Worm (Caenorhabditis elegans) whole organism, L3 larva: Measurements from ENCODE around the gene basl-1.

ENCODE experiments used
- ZK546.5 ChIP-seq: sonication (generic microtip); optimal IDR thresholded peaks from 2 replicates; lab custom pipeline; 2017; ENCODE audit warnings: missing biosample characterization, missing genetic modification characterization
- ama-1 ChIP-seq: fragments of 150-350 bp; optimal IDR thresholded peaks from 2 replicates; lab custom pipeline; 2018
- ceh-16 ChIP-seq: sonication (generic microtip); optimal IDR thresholded peaks from 2 replicates; lab custom pipeline; 2017; ENCODE audit warnings: missing biosample characterization, missing genetic modification characterization
- ceh-28 ChIP-seq: fragments of 150-350 bp; optimal IDR thresholded peaks from 2 replicates; lab custom pipeline; 2014; ENCODE audit warnings: missing biosample characterization, missing genetic modification reagents, missing genetic modification characterization
- egl-5 ChIP-seq: fragments of 150-350 bp; optimal IDR thresholded peaks from 2 replicates; lab custom pipeline; 2017; ENCODE audit warnings: missing biosample characterization, missing genetic modification reagents, missing genetic modification characterization, inconsistent platforms
- elt-1 ChIP-seq: fragments of 150-350 bp; optimal IDR thresholded peaks from 2 replicates; lab custom pipeline; 2014; ENCODE audit warnings: missing biosample characterization, missing genetic modification characterization
- elt-2 ChIP-seq: sonication (generic microtip); optimal IDR thresholded peaks from 2 replicates; lab custom pipeline; 2016; ENCODE audit warnings: missing genetic modification reagents, mild to moderate bottlenecking, missing genetic modification characterization, missing compliant biosample characterization
- elt-3 ChIP-seq, 3 experiments: fragments of 150-350 bp in 1 of 3; sonication (generic microtip) in 2 of 3; optimal IDR thresholded peaks; 2 replicates in 2 of 3; 4 replicates in 1 of 3; lab custom pipeline; 2014 to 2017; ENCODE audit warnings: missing biosample characterization in 3 of 3, missing genetic modification characterization in 3 of 3
- eor-1 ChIP-seq, 2 experiments: fragments of 150-350 bp; optimal IDR thresholded peaks; 2 replicates each; lab custom pipeline; 2014 to 2018; ENCODE audit warnings: missing biosample characterization in 2 of 2, missing genetic modification characterization in 2 of 2
- fkh-10 ChIP-seq: sonication (generic microtip); optimal IDR thresholded peaks from 2 replicates; lab custom pipeline; 2017; ENCODE audit warnings: missing biosample characterization, missing genetic modification reagents, missing genetic modification characterization
- jun-1 ChIP-seq: fragments of 150-350 bp; optimal IDR thresholded peaks from 2 replicates; lab custom pipeline; 2014; ENCODE audit warnings: missing biosample characterization, missing genetic modification reagents, missing genetic modification characterization
- lin-15B ChIP-seq: fragments of 150-350 bp; optimal IDR thresholded peaks from 2 replicates; lab custom pipeline; 2014; ENCODE audit warnings: missing biosample characterization, missing genetic modification characterization
- lin-39 ChIP-seq: fragments of 150-350 bp; optimal IDR thresholded peaks from 2 replicates; lab custom pipeline; 2018; ENCODE audit warnings: missing biosample characterization, missing genetic modification reagents, missing genetic modification characterization
- lsy-12 ChIP-seq: sonication (generic microtip); optimal IDR thresholded peaks from 2 replicates; lab custom pipeline; 2016; ENCODE audit warnings: mild to moderate bottlenecking, missing genetic modification characterization, missing compliant biosample characterization
- mml-1 ChIP-seq: fragments of 150-350 bp; sonication (generic microtip); optimal IDR thresholded peaks from 3 replicates; lab custom pipeline; 2014; ENCODE audit warnings: missing biosample characterization, missing genetic modification characterization
- nfya-1 ChIP-seq: sonication (generic microtip); optimal IDR thresholded peaks from 2 replicates; lab custom pipeline; 2017; ENCODE audit warnings: missing genetic modification characterization, mild to moderate bottlenecking, missing compliant biosample characterization, antibody characterized with exemption, moderate library complexity; ENCODE audit not compliant: insufficient read depth
- nhr-12 ChIP-seq: fragments of 150-350 bp; optimal IDR thresholded peaks from 2 replicates; lab custom pipeline; 2014; ENCODE audit warnings: missing biosample characterization, missing genetic modification characterization
- nhr-23 ChIP-seq: fragments of 150-350 bp; optimal IDR thresholded peaks from 2 replicates; lab custom pipeline; 2014; ENCODE audit warnings: missing biosample characterization, missing genetic modification reagents, missing genetic modification characterization
- nhr-237 ChIP-seq: fragments of 150-350 bp; optimal IDR thresholded peaks from 2 replicates; lab custom pipeline; 2014; ENCODE audit warnings: missing biosample characterization, missing genetic modification characterization
- nhr-43 ChIP-seq: sonication (generic microtip); optimal IDR thresholded peaks from 2 replicates; lab custom pipeline; 2016; ENCODE audit warnings: mild to moderate bottlenecking, missing genetic modification characterization, missing compliant biosample characterization; ENCODE audit not compliant: poor library complexity, severe bottlenecking
- nhr-76 ChIP-seq: fragments of 150-350 bp; sonication (generic microtip); optimal IDR thresholded peaks from 5 replicates; lab custom pipeline; 2014; ENCODE audit warnings: missing biosample characterization, missing genetic modification characterization
- nhr-77 ChIP-seq: fragments of 150-350 bp; optimal IDR thresholded peaks from 2 replicates; lab custom pipeline; 2014; ENCODE audit warnings: missing biosample characterization, missing genetic modification characterization
- pha-4 ChIP-seq: fragments of 150-350 bp; optimal IDR thresholded peaks from 2 replicates; lab custom pipeline; 2014; ENCODE audit warnings: missing biosample characterization, missing genetic modification reagents, missing genetic modification characterization
- pqm-1 ChIP-seq: fragments of 150-350 bp; optimal IDR thresholded peaks from 2 replicates; lab custom pipeline; 2017; ENCODE audit warnings: missing biosample characterization, missing genetic modification characterization, inconsistent platforms
- sea-2 ChIP-seq: fragments of 150-350 bp; sonication (generic microtip); optimal IDR thresholded peaks from 4 replicates; lab custom pipeline; 2014; ENCODE audit warnings: missing biosample characterization, missing genetic modification reagents, missing genetic modification characterization
- snpc-4 ChIP-seq: fragments of 150-350 bp; optimal IDR thresholded peaks from 2 replicates; lab custom pipeline; 2014; ENCODE audit warnings: missing biosample characterization, missing genetic modification characterization
- unc-39 ChIP-seq: sonication (generic microtip); optimal IDR thresholded peaks from 4 replicates; lab custom pipeline; 2017; ENCODE audit warnings: missing biosample characterization, missing genetic modification characterization
- unc-62 ChIP-seq: fragments of 150-350 bp; sonication (generic microtip); optimal IDR thresholded peaks from 4 replicates; lab custom pipeline; 2014; ENCODE audit warnings: missing biosample characterization, missing genetic modification reagents, missing genetic modification characterization
- zag-1 ChIP-seq: fragments of 150-350 bp; optimal IDR thresholded peaks from 2 replicates; lab custom pipeline; 2014; ENCODE audit warnings: missing biosample characterization, missing genetic modification characterization
- ztf-11 ChIP-seq: fragments of 150-350 bp; optimal IDR thresholded peaks from 2 replicates; lab custom pipeline; 2014; ENCODE audit warnings: missing biosample characterization, missing genetic modification characterization
- ztf-4 ChIP-seq: fragments of 150-350 bp; optimal IDR thresholded peaks from 2 replicates; lab custom pipeline; 2014; ENCODE audit warnings: missing biosample characterization, missing genetic modification characterization

The basl-1 gene

DNA sequence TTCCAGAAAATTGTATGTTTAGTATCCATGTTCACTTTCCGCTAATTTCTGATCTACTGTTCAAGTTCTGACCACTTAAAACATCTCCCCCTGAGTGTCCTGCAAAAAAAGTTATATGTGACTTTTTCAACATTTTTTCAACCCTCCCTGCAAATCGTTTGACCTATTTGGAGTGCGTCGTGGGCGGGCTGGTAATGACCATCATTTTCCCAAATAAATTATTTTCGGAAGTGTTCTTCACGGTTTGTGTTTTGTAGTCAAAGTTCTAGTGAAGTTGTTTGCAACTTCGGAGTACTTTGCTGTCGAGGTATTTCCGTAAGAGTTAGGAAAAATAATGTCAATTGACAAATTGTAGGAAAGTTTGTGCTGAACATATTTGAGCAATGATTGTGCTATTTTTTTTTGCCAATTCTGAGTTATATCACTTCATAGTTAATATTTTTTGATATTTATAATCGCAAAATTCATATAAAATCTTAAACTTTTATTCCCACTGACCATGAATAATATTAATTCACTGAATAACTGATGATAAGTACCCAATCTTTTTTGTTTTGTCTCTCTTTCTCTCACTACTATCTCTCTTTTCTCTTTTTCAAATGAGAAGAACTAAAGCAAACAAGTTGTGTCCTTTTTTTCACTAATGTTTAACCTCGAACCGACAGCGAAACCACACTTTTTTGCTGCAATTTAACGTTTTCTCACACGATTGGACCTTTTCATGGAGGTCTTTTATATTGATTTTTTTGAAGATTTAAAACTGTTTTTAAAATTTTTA, 7.7 kb downstream of the basl-1 start:
- TF ChIP-seq eor-1 (tag; optimal IDR thresholded peaks at IDR 0.05; lab: Kevin White, UChicago) (no peak), lin-15B (tag; lab: Kevin White, UChicago) (no peak), ztf-11 (no peak), sea-2 (GFP tag; lab: Kevin White, UChicago) (no peak), pha-4 (peak; percentile 53), nhr-237 (no peak), unc-62 (GFP tag; lab: Kevin White, UChicago) (no peak)

DNA sequence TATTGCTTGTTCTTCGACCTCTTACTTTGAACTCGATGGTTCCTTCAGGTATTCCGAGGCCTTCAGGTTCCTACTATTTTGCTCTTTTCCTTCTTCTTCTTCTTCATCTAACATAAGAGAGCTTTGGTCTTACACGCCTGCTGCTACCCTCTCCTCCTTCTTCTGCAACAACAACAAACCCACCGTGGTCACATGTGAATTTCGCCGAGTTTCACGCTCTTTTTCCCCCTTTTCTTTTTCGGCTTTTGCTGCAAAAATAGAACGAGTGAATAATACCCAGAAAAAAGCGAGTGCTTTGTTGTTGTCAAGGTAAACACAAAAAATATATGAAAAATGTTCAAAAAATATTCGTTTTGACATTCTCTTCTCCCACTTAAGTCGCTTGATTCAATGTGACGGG, 8.7 kb downstream of the basl-1 start:
- TF ChIP-seq elt-3 (tag; optimal IDR thresholded peaks at IDR 0.05; lab: Kevin White, UChicago) (no peak), fkh-10 (GFP tag; lab: Kevin White, UChicago) (peak; percentile 26), elt-2 (tag; lab: Kevin White, UChicago) (no peak), ceh-28 (tag; lab: Kevin White, UChicago) (no peak), elt-1 (no peak), nfya-1 (peak; percentile 21), nhr-23 (tag; lab: Kevin White, UChicago) (no peak), nhr-12 (tag; lab: Kevin White, UChicago) (no peak), nhr-43 (no peak), nhr-77 (tag; lab: Kevin White, UChicago) (no peak)

DNA sequence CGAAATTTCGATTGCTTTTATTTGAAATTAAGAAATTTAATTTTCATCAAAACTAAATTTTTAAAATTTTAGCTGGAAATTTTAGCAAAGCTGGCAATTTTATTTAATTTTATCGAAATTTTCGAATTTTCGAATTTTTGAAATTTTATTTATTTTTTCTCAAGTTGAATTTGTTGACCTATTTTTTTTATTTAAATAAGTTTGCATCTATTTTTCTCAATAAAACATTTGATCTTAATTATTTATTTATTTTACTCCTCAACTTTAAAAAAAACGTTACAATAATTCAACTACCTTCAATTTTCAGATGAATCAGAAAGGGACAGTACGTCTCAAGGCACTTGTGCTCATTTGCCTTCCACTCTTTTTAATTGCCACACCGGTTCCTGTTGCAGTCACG, 10.1 kb downstream of the basl-1 start, which contains the start of gene daf-4:
Gene daf-4, plus strand, starts transcription at position 301 of the 400 bp plus-strand sequence.
- TF ChIP-seq nhr-237 (no peak), egl-5 (tag; lab: Kevin White, UChicago) (no peak), lin-15B (tag; lab: Kevin White, UChicago) (no peak), zag-1 (tag; lab: Kevin White, UChicago) (no peak), nhr-23 (tag; lab: Kevin White, UChicago) (no peak), jun-1 (tag; lab: Kevin White, UChicago) (no peak)

DNA sequence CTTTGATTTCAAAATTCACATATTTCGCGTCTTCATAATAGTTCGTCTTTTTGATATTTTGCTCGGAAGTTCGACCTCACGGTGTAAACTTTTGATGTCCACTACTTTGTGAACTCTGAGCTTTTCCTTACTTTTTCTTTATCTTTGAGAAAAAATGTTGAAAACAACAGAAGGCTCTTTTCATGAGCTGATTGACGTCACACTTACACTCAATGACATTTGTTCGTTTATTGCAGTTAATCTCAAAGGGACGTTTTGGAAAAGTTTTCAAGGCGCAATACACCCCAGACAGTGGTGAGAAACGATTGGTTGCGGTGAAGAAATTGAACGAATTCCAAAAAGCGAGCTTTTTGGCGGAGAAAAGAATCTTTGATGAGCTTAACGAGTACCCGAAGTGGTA, 14.5 kb downstream of the basl-1 start:
- no peak for TF ChIP-seq ztf-4
- TF ChIP-seq ceh-16 (tag; lab: Kevin White, UChicago), result no peak
- TF ChIP-seq lin-39 (tag; lab: Kevin White, UChicago), result no peak
- no peak for TF ChIP-seq ama-1 (lab: Kevin White, UChicago)
- TF ChIP-seq mml-1 (tag; lab: Kevin White, UChicago), result no peak
- TF ChIP-seq lsy-12, result no peak
- TF ChIP-seq pqm-1 (tag; lab: Kevin White, UChicago), result no peak
- TF ChIP-seq nhr-76 (tag; lab: Kevin White, UChicago), result no peak

- TF ChIP-seq unc-39 (no peak), lin-39 (tag; lab: Kevin White, UChicago) (peak; percentile 23)
Observed at ce11 chrIII:5630350-5630749, 15.6 kb downstream of the basl-1 start.

ce11 chrIII:5632426-5632976, 17.8 kb downstream of the basl-1 start:
- TF ChIP-seq ZK546.5 (tag; lab: Kevin White, UChicago) (no peak), lin-39 (tag; lab: Kevin White, UChicago) (peak; percentile 41), fkh-10 (GFP tag; lab: Kevin White, UChicago) (peak; percentile 54), snpc-4 (tag; lab: Kevin White, UChicago) (peak; percentile 94), nfya-1 (peak; percentile 35), egl-5 (tag; lab: Kevin White, UChicago) (no peak), pqm-1 (tag; lab: Kevin White, UChicago) (no peak)
